Fruit fly (Drosophila melanogaster) whole organism, embryonic: Measurements from ENCODE around the gene Fst.

ENCODE experiments used
- Asciz ChIP-seq: fragments of 200-800 bp; sonication (Bioruptor generic); optimal IDR thresholded peaks from 2 replicates; lab custom pipeline; 2017; ENCODE audit warnings: missing biosample characterization, mild to moderate bottlenecking, missing genetic modification characterization, missing genetic modification reagents
- CG10274 ChIP-seq: fragments of 200-800 bp; sonication (Bioruptor generic); optimal IDR thresholded peaks from 3 replicates; lab custom pipeline; 2017; ENCODE audit warnings: missing biosample characterization, mild to moderate bottlenecking, missing genetic modification characterization
- CG10431 ChIP-seq: fragments of 200-800 bp; sonication (Bioruptor generic); optimal IDR thresholded peaks from 3 replicates; lab custom pipeline; 2018; ENCODE audit warnings: missing biosample characterization, mild to moderate bottlenecking, missing genetic modification characterization
- CG10543 ChIP-seq: fragments of 200-800 bp; sonication (Bioruptor generic); optimal IDR thresholded peaks from 3 replicates; lab custom pipeline; 2017; ENCODE audit warnings: missing biosample characterization, mild to moderate bottlenecking, missing genetic modification characterization, moderate library complexity
- CG13296 ChIP-seq: fragments of 200-800 bp; sonication (Bioruptor generic); optimal IDR thresholded peaks from 3 replicates; lab custom pipeline; 2018; ENCODE audit warnings: missing biosample characterization, mild to moderate bottlenecking, missing genetic modification characterization
- CG14050 ChIP-seq: fragments of 200-800 bp; sonication (Bioruptor generic); IDR thresholded peaks from 3 replicates; pipeline ENCODE4 v1.3.6; 2022; ENCODE audit warnings: missing biosample characterization, missing genetic modification characterization
- CG16813 ChIP-seq: fragments of 200-800 bp; sonication (Bioruptor generic); IDR thresholded peaks from 3 replicates; pipeline ENCODE4 v1.3.6; 2022; ENCODE audit warnings: missing biosample characterization, missing genetic modification characterization; ENCODE audit not compliant: partially characterized antibody
- CG17385 ChIP-seq: fragments of 200-800 bp; sonication (Bioruptor generic); optimal IDR thresholded peaks from 3 replicates; lab custom pipeline; 2018; ENCODE audit warnings: missing biosample characterization, mild to moderate bottlenecking, missing genetic modification characterization
- CG18619 ChIP-seq: fragments of 200-800 bp; sonication (Bioruptor generic); optimal IDR thresholded peaks from 3 replicates; lab custom pipeline; 2017; ENCODE audit warnings: missing biosample characterization, mild to moderate bottlenecking, missing genetic modification characterization
- CG2199 ChIP-seq: fragments of 200-800 bp; sonication (Bioruptor generic); IDR thresholded peaks from 3 replicates; pipeline ENCODE4 v1.3.6; 2022; ENCODE audit warnings: missing biosample characterization, missing genetic modification characterization
- CG30403 ChIP-seq: fragments of 200-800 bp; sonication (Bioruptor generic); optimal IDR thresholded peaks from 3 replicates; lab custom pipeline; 2016; ENCODE audit warnings: missing biosample characterization, missing genetic modification characterization
- CG3065 ChIP-seq: fragments of 200-800 bp; sonication (Bioruptor generic); optimal IDR thresholded peaks from 2 replicates; lab custom pipeline; 2016; ENCODE audit warnings: missing biosample characterization, missing genetic modification characterization
- CG31224 ChIP-seq: fragments of 200-800 bp; sonication (Bioruptor generic); IDR thresholded peaks from 2 replicates; pipeline ENCODE4 v1.3.6; 2022; ENCODE audit warnings: missing biosample characterization, missing genetic modification characterization
- CG33213 ChIP-seq: fragments of 200-800 bp; sonication (Bioruptor generic); optimal IDR thresholded peaks from 3 replicates; lab custom pipeline; 2016; ENCODE audit warnings: missing biosample characterization, missing genetic modification characterization
- CG33557 ChIP-seq: fragments of 200-800 bp; sonication (Bioruptor generic); optimal IDR thresholded peaks from 2 replicates; lab custom pipeline; 2019; ENCODE audit warnings: missing biosample characterization, mild to moderate bottlenecking, missing genetic modification characterization, moderate library complexity
- CG34422 ChIP-seq: fragments of 200-800 bp; sonication (Bioruptor generic); IDR thresholded peaks from 3 replicates; pipeline ENCODE4 v1.3.6; 2022; ENCODE audit warnings: missing biosample characterization, missing genetic modification characterization
- CG4707 ChIP-seq: fragments of 200-800 bp; sonication (Bioruptor generic); optimal IDR thresholded peaks from 2 replicates; lab custom pipeline; 2018; ENCODE audit warnings: missing biosample characterization, mild to moderate bottlenecking, missing genetic modification characterization, moderate library complexity
- CG4730 ChIP-seq: fragments of 200-800 bp; sonication (Bioruptor generic); IDR thresholded peaks from 2 replicates; pipeline ENCODE4 v1.3.6; 2022; ENCODE audit warnings: missing biosample characterization, missing genetic modification characterization
- CG7786 ChIP-seq: fragments of 200-800 bp; sonication (Bioruptor generic); optimal IDR thresholded peaks from 2 replicates; lab custom pipeline; 2016; ENCODE audit warnings: missing biosample characterization, missing genetic modification characterization
- CG8089 ChIP-seq: fragments of 200-800 bp; sonication (Bioruptor generic); optimal IDR thresholded peaks from 3 replicates; lab custom pipeline; 2016; ENCODE audit warnings: missing biosample characterization, missing genetic modification characterization
- CG8478 ChIP-seq: fragments of >200 bp; optimal IDR thresholded peaks from 2 replicates; lab custom pipeline; 2018
- CG8765 ChIP-seq: fragments of 200-800 bp; sonication (Bioruptor generic); IDR thresholded peaks from 2 replicates; pipeline ENCODE4 v1.3.6; 2022; ENCODE audit warnings: missing biosample characterization, missing genetic modification characterization
- CTCF ChIP-seq: fragments of 200-800 bp; sonication (Bioruptor generic); optimal IDR thresholded peaks from 2 replicates; lab custom pipeline; 2017; ENCODE audit warnings: missing biosample characterization, mild to moderate bottlenecking, missing genetic modification characterization, moderate library complexity
- D ChIP-seq, 2 experiments: fragments of 200-800 bp in 1 of 2; fragments of >200 bp in 1 of 2; sonication (Bioruptor generic) in 1 of 2; optimal IDR thresholded peaks; 2 replicates in 1 of 2; 3 replicates in 1 of 2; lab custom pipeline; 2017; ENCODE audit warnings: mild to moderate bottlenecking in 1 of 2, missing biosample characterization in 1 of 2, missing genetic modification characterization in 1 of 2, missing genetic modification reagents in 1 of 2
- Dad ChIP-seq: fragments of 200-800 bp; sonication (Bioruptor generic); optimal IDR thresholded peaks from 3 replicates; lab custom pipeline; 2016; ENCODE audit warnings: missing biosample characterization, missing genetic modification characterization
- Deaf1 ChIP-seq: fragments of 200-800 bp; optimal IDR thresholded peaks from 3 replicates; lab custom pipeline; 2019; ENCODE audit warnings: missing biosample characterization, mild to moderate bottlenecking, missing genetic modification characterization, moderate library complexity
- Doc3 ChIP-seq: fragments of 200-800 bp; sonication (Bioruptor generic); IDR thresholded peaks from 3 replicates; pipeline ENCODE4 v1.3.6; 2022; ENCODE audit warnings: missing biosample characterization, missing genetic modification characterization; ENCODE audit not compliant: partially characterized antibody
- Fer1 ChIP-seq: fragments of 200-800 bp; sonication (Bioruptor generic); optimal IDR thresholded peaks from 2 replicates; lab custom pipeline; 2017; ENCODE audit warnings: missing biosample characterization, mild to moderate bottlenecking, missing genetic modification characterization
- Lim3 ChIP-seq: fragments of 200-800 bp; sonication (Bioruptor generic); IDR thresholded peaks from 2 replicates; pipeline ENCODE4 v1.3.6; 2022; ENCODE audit warnings: missing biosample characterization, missing genetic modification characterization
- PHDP ChIP-seq: fragments of 200-800 bp; sonication (Bioruptor generic); optimal IDR thresholded peaks from 3 replicates; lab custom pipeline; 2018; ENCODE audit warnings: missing biosample characterization, mild to moderate bottlenecking, missing genetic modification characterization, moderate library complexity
- Spps ChIP-seq: fragments of 200-800 bp; sonication (Bioruptor generic); optimal IDR thresholded peaks from 2 replicates; lab custom pipeline; 2018; ENCODE audit warnings: missing biosample characterization, mild to moderate bottlenecking, missing genetic modification characterization
- ase ChIP-seq: fragments of 200-800 bp; sonication (Bioruptor generic); IDR thresholded peaks from 3 replicates; pipeline ENCODE4 v1.3.6; 2022; ENCODE audit warnings: missing biosample characterization, missing genetic modification characterization
- bsh ChIP-seq, 2 experiments: fragments of 200-800 bp; sonication (Bioruptor generic); optimal IDR thresholded peaks; 2 replicates each; lab custom pipeline; 2017 to 2018; ENCODE audit warnings: mild to moderate bottlenecking in 2 of 2, missing biosample characterization in 2 of 2, missing genetic modification characterization in 2 of 2, moderate library complexity in 1 of 2
- crp ChIP-seq, 2 experiments: fragments of 200-800 bp; sonication (Bioruptor generic); optimal IDR thresholded peaks; 2 replicates in 1 of 2; 3 replicates in 1 of 2; lab custom pipeline; 2017; ENCODE audit warnings: missing biosample characterization in 2 of 2, missing genetic modification characterization in 2 of 2, mild to moderate bottlenecking in 1 of 2, moderate library complexity in 1 of 2
- dmrt11E ChIP-seq: fragments of 200-800 bp; sonication (Bioruptor generic); optimal IDR thresholded peaks from 3 replicates; lab custom pipeline; 2018; ENCODE audit warnings: missing biosample characterization, mild to moderate bottlenecking, missing genetic modification characterization, moderate library complexity
- emc ChIP-seq: fragments of 200-800 bp; sonication (Bioruptor generic); optimal IDR thresholded peaks from 2 replicates; lab custom pipeline; 2016; ENCODE audit warnings: missing biosample characterization, missing genetic modification characterization
- eve ChIP-seq, 2 experiments: fragments of >200 bp; optimal IDR thresholded peaks; 2 replicates each; lab custom pipeline; 2017; ENCODE audit warnings: missing biosample characterization in 2 of 2, missing genetic modification characterization in 2 of 2
- gt ChIP-seq: fragments of 200-800 bp; sonication (Bioruptor generic); IDR thresholded peaks from 2 replicates; pipeline ENCODE4 v1.3.6; 2022; ENCODE audit warnings: missing biosample characterization, missing genetic modification characterization
- ind ChIP-seq: fragments of 200-800 bp; sonication (Bioruptor generic); optimal IDR thresholded peaks from 3 replicates; lab custom pipeline; 2016; ENCODE audit warnings: missing biosample characterization, missing genetic modification characterization
- kah ChIP-seq: fragments of 200-800 bp; sonication (Bioruptor generic); optimal IDR thresholded peaks from 2 replicates; lab custom pipeline; 2018; ENCODE audit warnings: missing biosample characterization, mild to moderate bottlenecking, missing genetic modification characterization
- maf-S ChIP-seq: fragments of 200-800 bp; sonication (Bioruptor generic); optimal IDR thresholded peaks from 2 replicates; lab custom pipeline; 2016; ENCODE audit warnings: missing biosample characterization, missing genetic modification characterization
- mirr ChIP-seq: fragments of 200-800 bp; sonication (Bioruptor generic); optimal IDR thresholded peaks from 3 replicates; lab custom pipeline; 2018; ENCODE audit warnings: missing biosample characterization, mild to moderate bottlenecking, missing genetic modification characterization
- odd ChIP-seq: fragments of 200-800 bp; sonication (Bioruptor generic); optimal IDR thresholded peaks from 2 replicates; lab custom pipeline; 2017; ENCODE audit warnings: missing biosample characterization, mild to moderate bottlenecking, missing genetic modification characterization
- peb ChIP-seq: fragments of 200-800 bp; sonication (Bioruptor generic); IDR thresholded peaks from 2 replicates; pipeline ENCODE4 v1.3.6; 2022; ENCODE audit warnings: missing biosample characterization, missing genetic modification characterization
- ro ChIP-seq: fragments of 200-800 bp; sonication (Bioruptor generic); IDR thresholded peaks from 2 replicates; pipeline ENCODE4 v1.3.6; 2022; ENCODE audit warnings: missing biosample characterization, missing genetic modification characterization
- sug ChIP-seq: fragments of 200-800 bp; optimal IDR thresholded peaks from 2 replicates; lab custom pipeline; 2019; ENCODE audit warnings: missing biosample characterization, mild to moderate bottlenecking, missing genetic modification characterization, moderate library complexity
- tll ChIP-seq, 2 experiments: fragments of 200-800 bp in 1 of 2; fragments of >200 bp in 1 of 2; sonication (Bioruptor generic) in 1 of 2; optimal IDR thresholded peaks; 2 replicates each; lab custom pipeline; 2017 to 2019; ENCODE audit warnings: missing biosample characterization in 2 of 2, missing genetic modification characterization in 2 of 2, mild to moderate bottlenecking in 1 of 2, moderate library complexity in 1 of 2
- trh ChIP-seq: fragments of 200-800 bp; sonication (Bioruptor generic); optimal IDR thresholded peaks from 2 replicates; lab custom pipeline; 2016; ENCODE audit warnings: missing biosample characterization, missing genetic modification characterization
- wdn ChIP-seq: fragments of 200-800 bp; sonication (Bioruptor generic); IDR thresholded peaks from 2 replicates; pipeline ENCODE4 v1.3.6; 2022; ENCODE audit warnings: missing biosample characterization, missing genetic modification characterization
- zen ChIP-seq: fragments of 200-800 bp; sonication (Bioruptor generic); optimal IDR thresholded peaks from 3 replicates; lab custom pipeline; 2018; ENCODE audit warnings: missing biosample characterization, mild to moderate bottlenecking, missing genetic modification characterization, moderate library complexity

Gene Fst

DNA sequence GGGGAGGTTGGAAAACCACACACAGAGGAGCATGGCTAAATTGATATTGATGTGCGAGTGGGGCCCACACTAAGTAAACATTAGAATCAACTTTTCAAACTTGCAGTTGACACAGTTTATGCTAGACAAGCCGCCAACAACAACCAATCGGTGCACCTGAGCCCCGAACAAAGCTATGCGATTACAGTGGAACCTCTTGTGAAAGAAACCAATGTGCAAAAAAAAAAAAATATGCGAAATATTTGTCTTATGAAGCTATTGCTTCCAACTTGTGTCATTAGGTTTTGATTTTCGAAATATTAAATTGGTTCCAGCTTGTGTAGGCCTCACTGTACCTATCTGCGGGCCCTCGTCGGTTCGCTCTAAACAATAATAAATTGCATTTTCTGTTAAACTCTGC is 27.6 kb downstream of the Fst start (continued):
- peak; percentile 60 for TF ChIP-seq maf-S
- TF ChIP-seq peb (GFP tag; lab: Robert Waterston, UW) = peak; percentile 71
- peak; percentile 48 for TF ChIP-seq CG4707 (GFP tag; lab: Kevin White, UChicago)
- no peak for TF ChIP-seq eve (GFP tag; optimal IDR thresholded peaks at IDR 0.05; lab: Kevin White, UChicago)
- TF ChIP-seq Spps (tag; lab: Kevin White, UChicago) = peak; percentile 18
- peak; percentile 20; the same call in 1 of the 2 replicates for TF ChIP-seq Lim3
- TF ChIP-seq D (optimal IDR thresholded peaks at IDR 0.05; lab: Kevin White, UChicago) = no peak
- TF ChIP-seq D (GFP tag; optimal IDR thresholded peaks at IDR 0.05; lab: Kevin White, UChicago) = peak; percentile 60
- TF ChIP-seq CG14050 (GFP tag; lab: Robert Waterston, UW) = peak; percentile 64
- peak; percentile 62 for TF ChIP-seq CG8089 (GFP tag; lab: Kevin White, UChicago)
- TF ChIP-seq CG17385 (GFP tag; lab: Kevin White, UChicago) = peak; percentile 70
- peak; percentile 34 for TF ChIP-seq odd (GFP tag; lab: Kevin White, UChicago)
- peak; percentile 41 for TF ChIP-seq CG13296 (GFP tag; lab: Kevin White, UChicago)
- no peak for TF ChIP-seq Doc3 (GFP tag; lab: Robert Waterston, UW)
- TF ChIP-seq sug (tag; lab: Kevin White, UChicago) = no peak
- peak; percentile 71 for TF ChIP-seq Asciz
- TF ChIP-seq CG7786 (GFP tag; lab: Kevin White, UChicago) = peak; percentile 59
- peak; percentile 29 for TF ChIP-seq emc (GFP tag; lab: Kevin White, UChicago)
- peak; percentile 56 for TF ChIP-seq CG33213 (GFP tag; lab: Kevin White, UChicago)
- peak; percentile 70 for TF ChIP-seq PHDP (tag; lab: Kevin White, UChicago)
- TF ChIP-seq dmrt11E (tag; lab: Kevin White, UChicago) = peak; percentile 66
- TF ChIP-seq tll (GFP tag; optimal IDR thresholded peaks at IDR 0.05; lab: Kevin White, UChicago) = no peak
- no peak for TF ChIP-seq CG10431 (GFP tag; lab: Kevin White, UChicago)
- peak; percentile 51 for TF ChIP-seq kah
- TF ChIP-seq CG33557 = peak; percentile 19
- TF ChIP-seq CG8765 (GFP tag; lab: Robert Waterston, UW) = 0 out of 2 replicates have a peak, but pooled peaks have one; percentile 52
- TF ChIP-seq CG34422 (GFP tag; lab: Robert Waterston, UW) = peak; percentile 85
- no peak for TF ChIP-seq CG8478 (lab: Kevin White, UChicago)
- TF ChIP-seq ro = peak; percentile 74
- no peak for TF ChIP-seq Deaf1
- peak in 1 of 2 experiments; percentile 1 for TF ChIP-seq crp (GFP tag; optimal IDR thresholded peaks at IDR 0.05; lab: Kevin White, UChicago)
- peak; percentile 78 for TF ChIP-seq CG30403
- TF ChIP-seq ind (GFP tag; lab: Kevin White, UChicago) = peak; percentile 81
- TF ChIP-seq wdn (GFP tag; lab: Robert Waterston, UW) = no peak
- TF ChIP-seq bsh (GFP tag; optimal IDR thresholded peaks at IDR 0.05; lab: Kevin White, UChicago) = peak in 1 of 2 experiments; percentile 87
- peak; percentile 50 for TF ChIP-seq gt (GFP tag; lab: Robert Waterston, UW)
- no peak for TF ChIP-seq CG16813
- peak; percentile 28 for TF ChIP-seq CG18619 (GFP tag; lab: Kevin White, UChicago)
- peak; percentile 24 for TF ChIP-seq CG10274 (GFP tag; lab: Kevin White, UChicago)
- TF ChIP-seq ase (GFP tag; lab: Robert Waterston, UW) = peak; percentile 74; the same call in 2 of the 3 replicates
- peak; percentile 22 for TF ChIP-seq CTCF (GFP tag; lab: Kevin White, UChicago)
- peak; percentile 50 for TF ChIP-seq Fer1
- peak; percentile 76 for TF ChIP-seq zen (tag; lab: Kevin White, UChicago)
- TF ChIP-seq CG4730 = peak; percentile 77
- TF ChIP-seq trh (GFP tag; lab: Kevin White, UChicago) = peak; percentile 23
- no peak for TF ChIP-seq CG3065 (GFP tag; lab: Kevin White, UChicago)
- peak; percentile 60 for TF ChIP-seq Dad (GFP tag; lab: Kevin White, UChicago)
- TF ChIP-seq CG10543 (GFP tag; lab: Kevin White, UChicago) = no peak
- 0 out of 2 replicates have a peak, but pooled peaks have one; percentile 15 for TF ChIP-seq CG31224 (GFP tag; lab: Robert Waterston, UW)
- TF ChIP-seq mirr (GFP tag; lab: Kevin White, UChicago) = no peak
- 0 out of 3 replicates have a peak, but pooled peaks have one; percentile 42 for TF ChIP-seq CG2199
